Worm (Caenorhabditis elegans): Measurements from ENCODE around the gene idpp-11.

DNA sequence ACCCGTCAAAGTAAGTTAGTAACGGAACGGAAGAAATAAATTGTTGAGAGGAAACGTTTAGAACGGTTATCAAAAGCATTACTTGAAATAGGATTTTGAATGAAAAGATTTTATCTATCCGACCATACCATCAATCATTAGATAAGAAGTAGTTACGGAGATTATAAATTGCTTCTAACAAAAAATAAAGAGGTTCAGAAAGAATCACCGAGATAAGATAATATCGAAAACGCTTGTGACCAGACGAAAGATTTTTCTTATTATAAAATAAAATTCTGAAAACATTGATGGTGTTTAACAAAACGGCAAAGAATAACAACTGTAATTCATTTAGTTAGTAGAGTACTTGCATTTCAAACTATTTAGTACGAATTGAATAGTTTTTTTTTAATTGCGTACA is 38.5 kb downstream of the idpp-11 start, which contains the start of gene C39D10.8:
- TF ChIP-seq klf-2 (GFP tag; conservative IDR thresholded peaks at IDR 0.05) (no peak), tab-1 (GFP tag; IDR thresholded peaks at IDR 0.05) (no peak), ztf-29 (GFP tag; IDR thresholded peaks at IDR 0.05) (no peak), med-1 (GFP tag; optimal IDR thresholded peaks at IDR 0.05; ENCODE audit: insufficient read depth) (no peak), flt-1 (GFP tag; IDR thresholded peaks at IDR 0.05) (no peak)

Data from whole organism, midembryonic.